Worm (Caenorhabditis elegans) whole organism, L3 larva: ENCODE measurements around the gene dlst-1.

Source experiments
- R02D3.7 ChIP-seq: fragments of 150-350 bp; optimal IDR thresholded peaks from 2 replicates; lab custom pipeline; 2014; ENCODE audit warnings: missing biosample characterization, missing genetic modification characterization
- ama-1 ChIP-seq: fragments of 150-350 bp; optimal IDR thresholded peaks from 2 replicates; lab custom pipeline; 2018
- ceh-28 ChIP-seq: fragments of 150-350 bp; optimal IDR thresholded peaks from 2 replicates; lab custom pipeline; 2014; ENCODE audit warnings: missing biosample characterization, missing genetic modification reagents, missing genetic modification characterization
- ceh-82 ChIP-seq: fragments of 150-350 bp; optimal IDR thresholded peaks from 2 replicates; lab custom pipeline; 2014; ENCODE audit warnings: missing biosample characterization, missing genetic modification characterization
- ceh-9 ChIP-seq: sonication (generic microtip); optimal IDR thresholded peaks from 2 replicates; lab custom pipeline; 2018; ENCODE audit warnings: missing biosample characterization, missing genetic modification characterization
- egl-27 ChIP-seq: sonication (generic microtip); optimal IDR thresholded peaks from 4 replicates; lab custom pipeline; 2017; ENCODE audit warnings: missing biosample characterization, missing genetic modification reagents, missing genetic modification characterization
- egl-5 ChIP-seq: fragments of 150-350 bp; optimal IDR thresholded peaks from 2 replicates; lab custom pipeline; 2017; ENCODE audit warnings: missing biosample characterization, missing genetic modification reagents, missing genetic modification characterization, inconsistent platforms
- elt-1 ChIP-seq: fragments of 150-350 bp; optimal IDR thresholded peaks from 2 replicates; lab custom pipeline; 2014; ENCODE audit warnings: missing biosample characterization, missing genetic modification characterization
- elt-3 ChIP-seq, 3 experiments: fragments of 150-350 bp in 1 of 3; sonication (generic microtip) in 2 of 3; optimal IDR thresholded peaks; 2 replicates in 2 of 3; 4 replicates in 1 of 3; lab custom pipeline; 2014 to 2017; ENCODE audit warnings: missing biosample characterization in 3 of 3, missing genetic modification characterization in 3 of 3
- eor-1 ChIP-seq, 2 experiments: fragments of 150-350 bp; optimal IDR thresholded peaks; 2 replicates each; lab custom pipeline; 2014 to 2018; ENCODE audit warnings: missing biosample characterization in 2 of 2, missing genetic modification characterization in 2 of 2
- fkh-10 ChIP-seq: sonication (generic microtip); optimal IDR thresholded peaks from 2 replicates; lab custom pipeline; 2017; ENCODE audit warnings: missing biosample characterization, missing genetic modification reagents, missing genetic modification characterization
- fkh-2 ChIP-seq: fragments of 150-350 bp; optimal IDR thresholded peaks from 2 replicates; lab custom pipeline; 2014; ENCODE audit warnings: missing biosample characterization, missing genetic modification reagents, missing genetic modification characterization
- fos-1 ChIP-seq: fragments of 150-350 bp; optimal IDR thresholded peaks from 2 replicates; lab custom pipeline; 2014; ENCODE audit warnings: missing biosample characterization, missing genetic modification characterization
- hmg-11 ChIP-seq: sonication (generic microtip); optimal IDR thresholded peaks from 2 replicates; lab custom pipeline; 2016; ENCODE audit warnings: missing genetic modification characterization, missing compliant biosample characterization
- jun-1 ChIP-seq: fragments of 150-350 bp; optimal IDR thresholded peaks from 2 replicates; lab custom pipeline; 2014; ENCODE audit warnings: missing biosample characterization, missing genetic modification reagents, missing genetic modification characterization
- lin-39 ChIP-seq: fragments of 150-350 bp; optimal IDR thresholded peaks from 2 replicates; lab custom pipeline; 2018; ENCODE audit warnings: missing biosample characterization, missing genetic modification reagents, missing genetic modification characterization
- lsy-12 ChIP-seq: sonication (generic microtip); optimal IDR thresholded peaks from 2 replicates; lab custom pipeline; 2016; ENCODE audit warnings: mild to moderate bottlenecking, missing genetic modification characterization, missing compliant biosample characterization
- mdl-1 ChIP-seq: fragments of 150-350 bp; optimal IDR thresholded peaks from 2 replicates; lab custom pipeline; 2014; ENCODE audit warnings: missing biosample characterization, missing genetic modification characterization
- mml-1 ChIP-seq: fragments of 150-350 bp; sonication (generic microtip); optimal IDR thresholded peaks from 3 replicates; lab custom pipeline; 2014; ENCODE audit warnings: missing biosample characterization, missing genetic modification characterization
- nhr-11 ChIP-seq: fragments of 150-350 bp; optimal IDR thresholded peaks from 2 replicates; lab custom pipeline; 2014; ENCODE audit warnings: missing biosample characterization, missing genetic modification characterization
- nhr-23 ChIP-seq: fragments of 150-350 bp; optimal IDR thresholded peaks from 2 replicates; lab custom pipeline; 2014; ENCODE audit warnings: missing biosample characterization, missing genetic modification reagents, missing genetic modification characterization
- nhr-25 ChIP-seq: sonication (generic microtip); optimal IDR thresholded peaks from 2 replicates; lab custom pipeline; 2017; ENCODE audit warnings: missing biosample characterization, missing genetic modification characterization
- nhr-28 ChIP-seq: fragments of 150-350 bp; optimal IDR thresholded peaks from 2 replicates; lab custom pipeline; 2014; ENCODE audit warnings: missing biosample characterization, missing genetic modification characterization
- nhr-43 ChIP-seq: sonication (generic microtip); optimal IDR thresholded peaks from 2 replicates; lab custom pipeline; 2016; ENCODE audit warnings: mild to moderate bottlenecking, missing genetic modification characterization, missing compliant biosample characterization; ENCODE audit not compliant: poor library complexity, severe bottlenecking
- nhr-67 ChIP-seq: fragments of 150-350 bp; optimal IDR thresholded peaks from 2 replicates; lab custom pipeline; 2014; ENCODE audit warnings: missing biosample characterization, missing genetic modification characterization
- pha-4 ChIP-seq: fragments of 150-350 bp; optimal IDR thresholded peaks from 2 replicates; lab custom pipeline; 2014; ENCODE audit warnings: missing biosample characterization, missing genetic modification reagents, missing genetic modification characterization
- pqm-1 ChIP-seq: fragments of 150-350 bp; optimal IDR thresholded peaks from 2 replicates; lab custom pipeline; 2017; ENCODE audit warnings: missing biosample characterization, missing genetic modification characterization, inconsistent platforms
- sea-2 ChIP-seq: fragments of 150-350 bp; sonication (generic microtip); optimal IDR thresholded peaks from 4 replicates; lab custom pipeline; 2014; ENCODE audit warnings: missing biosample characterization, missing genetic modification reagents, missing genetic modification characterization
- skn-1 ChIP-seq: fragments of 150-350 bp; optimal IDR thresholded peaks from 2 replicates; lab custom pipeline; 2014; ENCODE audit warnings: missing biosample characterization, missing genetic modification characterization
- snpc-4 ChIP-seq: fragments of 150-350 bp; optimal IDR thresholded peaks from 2 replicates; lab custom pipeline; 2014; ENCODE audit warnings: missing biosample characterization, missing genetic modification characterization
- tbx-2 ChIP-seq: sonication (generic microtip); optimal IDR thresholded peaks from 2 replicates; lab custom pipeline; 2016; ENCODE audit warnings: mild to moderate bottlenecking, missing genetic modification characterization, missing compliant biosample characterization
- unc-39 ChIP-seq: sonication (generic microtip); optimal IDR thresholded peaks from 4 replicates; lab custom pipeline; 2017; ENCODE audit warnings: missing biosample characterization, missing genetic modification characterization
- unc-62 ChIP-seq: fragments of 150-350 bp; sonication (generic microtip); optimal IDR thresholded peaks from 4 replicates; lab custom pipeline; 2014; ENCODE audit warnings: missing biosample characterization, missing genetic modification reagents, missing genetic modification characterization
- ztf-4 ChIP-seq: fragments of 150-350 bp; optimal IDR thresholded peaks from 2 replicates; lab custom pipeline; 2014; ENCODE audit warnings: missing biosample characterization, missing genetic modification characterization

The dlst-1 gene

ce11 chrV:6736877-6737276, 28.0 kb upstream of the dlst-1 start:
- no peak for TF ChIP-seq nhr-67
- no peak for TF ChIP-seq lin-39 (tag; lab: Kevin White, UChicago)
- no peak for TF ChIP-seq ceh-28 (tag; lab: Kevin White, UChicago)
- no peak for TF ChIP-seq R02D3.7 (tag; lab: Kevin White, UChicago)
- TF ChIP-seq nhr-28 (tag; lab: Kevin White, UChicago), result no peak
- no peak for TF ChIP-seq ceh-82 (tag; lab: Kevin White, UChicago)
- no peak for TF ChIP-seq egl-5
- no peak for TF ChIP-seq unc-39 (tag; lab: Kevin White, UChicago)
- no peak for TF ChIP-seq snpc-4 (tag; lab: Kevin White, UChicago)
- peak; percentile 77 for TF ChIP-seq nhr-25 (tag; lab: Kevin White, UChicago)
- no peak for TF ChIP-seq ama-1 (lab: Kevin White, UChicago)
- TF ChIP-seq nhr-23, result no peak
- TF ChIP-seq elt-1 (tag; lab: Kevin White, UChicago), result peak; percentile 79
- no peak for TF ChIP-seq nhr-43 (tag; lab: Kevin White, UChicago)

DNA sequence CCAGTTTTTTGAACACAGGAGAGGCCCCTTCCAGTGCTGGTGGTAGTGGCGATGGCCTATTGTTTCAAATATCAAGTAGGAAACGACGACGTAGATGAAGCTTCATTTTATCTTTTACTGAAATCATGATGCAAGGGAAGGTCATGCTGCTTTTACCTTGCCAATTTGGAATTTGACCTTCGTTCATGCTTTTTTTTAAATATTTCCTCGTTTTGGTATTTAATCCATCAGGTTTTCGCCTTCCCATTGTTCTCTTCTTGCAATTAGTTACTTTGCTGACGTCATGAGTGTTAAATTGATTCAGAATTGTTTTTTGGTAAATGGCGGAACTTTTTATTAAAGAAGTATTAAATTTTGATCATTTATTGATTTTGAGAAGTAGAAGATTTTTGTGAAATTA, 27.2 kb upstream of the dlst-1 start:
- no peak for TF ChIP-seq lin-39 (tag; lab: Kevin White, UChicago)
- TF ChIP-seq elt-3 (tag; optimal IDR thresholded peaks at IDR 0.05; lab: Kevin White, UChicago), result no peak
- peak; percentile 81 for TF ChIP-seq nhr-25 (tag; lab: Kevin White, UChicago)

- TF ChIP-seq ceh-82 (tag; lab: Kevin White, UChicago) (no peak), tbx-2 (tag; lab: Kevin White, UChicago) (no peak), nhr-28 (tag; lab: Kevin White, UChicago) (no peak), skn-1 (tag; lab: Kevin White, UChicago) (no peak), ceh-9 (tag; lab: Kevin White, UChicago) (no peak), mml-1 (tag; lab: Kevin White, UChicago) (no peak), lsy-12 (tag; lab: Kevin White, UChicago) (no peak)
Measured at ce11 chrV:6732995-6733394, 24.1 kb upstream of the dlst-1 start, which contains the start of gene grl-8. grl-8 (minus strand) TSS chrV:6733095.

DNA sequence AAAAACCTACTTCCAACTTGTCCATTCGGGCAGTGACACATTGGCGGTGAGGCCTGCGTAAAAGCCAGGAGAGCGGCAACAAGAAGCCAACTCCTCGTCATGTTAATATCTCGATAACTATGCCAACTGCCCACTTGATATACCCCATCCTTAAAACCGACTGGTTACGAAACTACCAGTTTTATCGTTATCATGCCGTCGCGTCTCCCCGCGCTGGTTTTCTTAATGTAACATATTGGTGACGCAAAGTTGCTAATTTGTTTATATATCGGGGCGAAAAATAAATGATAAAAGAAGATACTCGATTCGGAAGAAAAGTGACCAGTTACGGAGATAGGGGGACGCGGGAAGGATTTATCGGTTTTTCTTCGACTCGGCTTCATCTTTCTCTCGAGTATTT, 22.7 kb upstream of the dlst-1 start, which contains the start of gene grl-9:
Gene grl-9, minus strand, starts transcription at position 101 of the 400 bp plus-strand sequence.
- TF ChIP-seq ztf-4 (tag; lab: Kevin White, UChicago) (no peak), sea-2 (GFP tag; lab: Kevin White, UChicago) (no peak), pqm-1 (tag; lab: Kevin White, UChicago) (no peak), fkh-2 (tag; lab: Kevin White, UChicago) (no peak), mdl-1 (tag; lab: Kevin White, UChicago) (no peak), nhr-67 (no peak), fos-1 (no peak), eor-1 (tag; optimal IDR thresholded peaks at IDR 0.05; lab: Kevin White, UChicago) (no peak)

DNA sequence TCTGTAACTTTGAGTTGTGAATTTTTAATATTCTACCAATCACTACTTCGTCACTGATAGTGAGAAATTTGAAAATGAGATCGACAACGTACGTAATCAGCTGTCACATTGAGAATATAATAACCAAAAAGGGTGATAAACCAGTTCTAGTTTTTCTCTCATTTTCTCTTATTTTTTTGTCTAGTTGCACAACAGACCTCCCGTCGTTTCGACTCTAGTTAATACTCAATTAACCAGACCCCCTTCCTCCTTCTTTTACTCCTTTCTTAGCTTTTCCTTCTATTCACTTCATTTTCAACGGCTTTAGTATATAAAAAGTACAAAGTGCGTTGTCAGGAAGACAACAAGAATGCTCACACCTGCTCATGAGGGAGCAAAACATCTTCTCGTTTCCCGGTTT, 18.3 kb upstream of the dlst-1 start, which contains the start of gene ZC487.1:
Gene ZC487.1, plus strand, starts transcription at position 301 of the 400 bp plus-strand sequence.
- TF ChIP-seq fkh-10 (GFP tag; lab: Kevin White, UChicago), result no peak
- TF ChIP-seq fkh-2 (tag; lab: Kevin White, UChicago), result no peak
- no peak for TF ChIP-seq sea-2 (GFP tag; lab: Kevin White, UChicago)
- TF ChIP-seq tbx-2 (tag; lab: Kevin White, UChicago), result no peak
- TF ChIP-seq nhr-11 (tag; lab: Kevin White, UChicago), result no peak
- no peak for TF ChIP-seq jun-1 (tag; lab: Kevin White, UChicago)
- TF ChIP-seq egl-27, result no peak
- no peak for TF ChIP-seq nhr-25 (tag; lab: Kevin White, UChicago)
- TF ChIP-seq fos-1, result no peak
- TF ChIP-seq hmg-11 (tag; lab: Kevin White, UChicago), result no peak
- TF ChIP-seq pha-4, result no peak
- TF ChIP-seq unc-62 (GFP tag; lab: Kevin White, UChicago), result no peak
- no peak for TF ChIP-seq nhr-43 (tag; lab: Kevin White, UChicago)
